Worm (Caenorhabditis elegans) whole organism, L2 larva: Measurements from ENCODE around the gene Y38E10A.9.

Experiments used
- C34F6.9 ChIP-seq: fragments of 150-350 bp; optimal IDR thresholded peaks from 2 replicates; lab custom pipeline; 2014; ENCODE audit warnings: missing biosample characterization, missing genetic modification characterization
- F13H6.1 ChIP-seq: sonication (generic microtip); optimal IDR thresholded peaks from 2 replicates; lab custom pipeline; 2016; ENCODE audit warnings: missing genetic modification characterization, missing compliant biosample characterization
- R02D3.7 ChIP-seq: fragments of 150-350 bp; optimal IDR thresholded peaks from 2 replicates; lab custom pipeline; 2014; ENCODE audit warnings: missing biosample characterization, missing genetic modification characterization
- Y55F3AM.14 ChIP-seq: fragments of 200-800 bp; sonication (Bioruptor generic); optimal IDR thresholded peaks from 2 replicates; lab custom pipeline; 2018; ENCODE audit warnings: mild to moderate bottlenecking, missing genetic modification characterization, missing compliant biosample characterization
- ZK546.5 ChIP-seq: sonication (generic microtip); optimal IDR thresholded peaks from 2 replicates; lab custom pipeline; 2017; ENCODE audit warnings: missing biosample characterization, missing genetic modification characterization
- alr-1 ChIP-seq: fragments of 150-350 bp; optimal IDR thresholded peaks from 2 replicates; lab custom pipeline; 2014; ENCODE audit warnings: missing biosample characterization, missing genetic modification characterization
- aly-2 ChIP-seq: fragments of 150-350 bp; optimal IDR thresholded peaks from 2 replicates; lab custom pipeline; 2014; ENCODE audit warnings: missing biosample characterization, missing genetic modification characterization
- ama-1 ChIP-seq: fragments of 150-350 bp; optimal IDR thresholded peaks from 2 replicates; lab custom pipeline; 2018; ENCODE audit warnings: inconsistent platforms
- ceh-16 ChIP-seq: fragments of 150-350 bp; optimal IDR thresholded peaks from 2 replicates; lab custom pipeline; 2014; ENCODE audit warnings: missing biosample characterization, missing genetic modification characterization
- dmd-4 ChIP-seq: sonication (generic microtip); optimal IDR thresholded peaks from 2 replicates; lab custom pipeline; 2017; ENCODE audit warnings: missing biosample characterization, missing genetic modification characterization
- egl-27 ChIP-seq: sonication (generic microtip); optimal IDR thresholded peaks from 3 replicates; lab custom pipeline; 2017; ENCODE audit warnings: missing biosample characterization, missing genetic modification reagents, missing genetic modification characterization
- elt-1 ChIP-seq: fragments of 150-350 bp; optimal IDR thresholded peaks from 2 replicates; lab custom pipeline; 2014; ENCODE audit warnings: missing biosample characterization, missing genetic modification characterization
- elt-3 ChIP-seq: sonication (generic microtip); optimal IDR thresholded peaks from 2 replicates; lab custom pipeline; 2017; ENCODE audit warnings: missing biosample characterization, missing genetic modification characterization
- gmeb-1 ChIP-seq: fragments of 150-350 bp; optimal IDR thresholded peaks from 2 replicates; lab custom pipeline; 2014; ENCODE audit warnings: missing biosample characterization, missing genetic modification characterization
- lin-11 ChIP-seq: fragments of 150-350 bp; sonication (generic microtip); optimal IDR thresholded peaks from 2 replicates; lab custom pipeline; 2014; ENCODE audit warnings: missing biosample characterization, missing genetic modification characterization, inconsistent platforms, mixed read lengths
- lin-13 ChIP-seq: fragments of 150-350 bp; optimal IDR thresholded peaks from 2 replicates; lab custom pipeline; 2014; ENCODE audit warnings: missing biosample characterization, missing genetic modification reagents, missing genetic modification characterization
- lin-39 ChIP-seq: fragments of 150-350 bp; optimal IDR thresholded peaks from 2 replicates; lab custom pipeline; 2014; ENCODE audit warnings: missing biosample characterization, missing genetic modification reagents, missing genetic modification characterization
- lsy-2 ChIP-seq, 2 experiments: fragments of 150-350 bp in 1 of 2; sonication (generic microtip) in 1 of 2; optimal IDR thresholded peaks; 2 replicates each; lab custom pipeline; 2014 to 2017; ENCODE audit warnings: missing biosample characterization in 2 of 2, missing genetic modification characterization in 2 of 2
- mbf-1 ChIP-seq: sonication (generic microtip); optimal IDR thresholded peaks from 2 replicates; lab custom pipeline; 2017; ENCODE audit warnings: missing biosample characterization, missing genetic modification characterization
- nhr-10 ChIP-seq: sonication (generic microtip); optimal IDR thresholded peaks from 2 replicates; lab custom pipeline; 2017; ENCODE audit warnings: missing biosample characterization, missing genetic modification characterization
- nhr-11 ChIP-seq: fragments of 150-350 bp; optimal IDR thresholded peaks from 2 replicates; lab custom pipeline; 2014; ENCODE audit warnings: missing biosample characterization, missing genetic modification characterization
- nhr-129 ChIP-seq: fragments of 150-350 bp; optimal IDR thresholded peaks from 2 replicates; lab custom pipeline; 2014; ENCODE audit warnings: missing biosample characterization, missing genetic modification characterization
- nhr-21 ChIP-seq: fragments of 150-350 bp; optimal IDR thresholded peaks from 2 replicates; lab custom pipeline; 2014; ENCODE audit warnings: missing biosample characterization, missing genetic modification characterization
- nhr-237 ChIP-seq: fragments of 150-350 bp; optimal IDR thresholded peaks from 2 replicates; lab custom pipeline; 2014; ENCODE audit warnings: missing biosample characterization, missing genetic modification characterization
- nhr-25 ChIP-seq: fragments of 150-350 bp; sonication (generic microtip); optimal IDR thresholded peaks from 3 replicates; lab custom pipeline; 2014; ENCODE audit warnings: missing biosample characterization, missing genetic modification characterization
- nhr-6 ChIP-seq: fragments of 150-350 bp; optimal IDR thresholded peaks from 2 replicates; lab custom pipeline; 2014; ENCODE audit warnings: missing biosample characterization, missing genetic modification characterization
- nhr-77 ChIP-seq: fragments of 150-350 bp; optimal IDR thresholded peaks from 2 replicates; lab custom pipeline; 2014; ENCODE audit warnings: missing biosample characterization, missing genetic modification characterization
- peb-1 ChIP-seq: fragments of 150-350 bp; optimal IDR thresholded peaks from 2 replicates; lab custom pipeline; 2014; ENCODE audit warnings: missing biosample characterization, missing genetic modification characterization
- skn-1 ChIP-seq: sonication (generic microtip); optimal IDR thresholded peaks from 2 replicates; lab custom pipeline; 2017; ENCODE audit warnings: missing biosample characterization, missing genetic modification characterization
- sma-3 ChIP-seq: sonication (generic microtip); optimal IDR thresholded peaks from 2 replicates; lab custom pipeline; 2016; ENCODE audit warnings: missing genetic modification reagents, missing genetic modification characterization, missing compliant biosample characterization
- sma-9 ChIP-seq, 2 experiments: fragments of 150-350 bp in 1 of 2; sonication (generic microtip) in 1 of 2; optimal IDR thresholded peaks; 2 replicates each; lab custom pipeline; 2014 to 2016; ENCODE audit warnings: missing genetic modification characterization in 2 of 2, mild to moderate bottlenecking in 1 of 2, missing biosample characterization in 1 of 2, missing compliant biosample characterization in 1 of 2, missing genetic modification reagents in 1 of 2, moderate library complexity in 1 of 2
- snpc-4 ChIP-seq: fragments of 150-350 bp; optimal IDR thresholded peaks from 2 replicates; lab custom pipeline; 2014; ENCODE audit warnings: missing biosample characterization, missing genetic modification characterization
- unc-39 ChIP-seq: fragments of 150-350 bp; optimal IDR thresholded peaks from 2 replicates; lab custom pipeline; 2014; ENCODE audit warnings: missing biosample characterization, missing genetic modification characterization
- zag-1 ChIP-seq: fragments of 150-350 bp; optimal IDR thresholded peaks from 2 replicates; lab custom pipeline; 2014; ENCODE audit warnings: missing biosample characterization, missing genetic modification characterization
- ztf-1 ChIP-seq: fragments of 200-800 bp; sonication (Bioruptor generic); conservative IDR thresholded peaks from 2 replicates; pipeline ENCODE4 v1.3.6; 2022; ENCODE audit warnings: missing genetic modification characterization, missing compliant biosample characterization
- ztf-11 ChIP-seq: sonication (generic microtip); optimal IDR thresholded peaks from 2 replicates; lab custom pipeline; 2017; ENCODE audit warnings: missing biosample characterization, missing genetic modification characterization
- ztf-4 ChIP-seq: fragments of 150-350 bp; optimal IDR thresholded peaks from 2 replicates; lab custom pipeline; 2014; ENCODE audit warnings: missing biosample characterization, missing genetic modification characterization

Gene Y38E10A.9

ce11 chrII:12626887-12627286 lies 18.1 kb downstream of the Y38E10A.9 start, which contains the start of gene nspe-7:
Gene nspe-7, plus strand, starts transcription at chrII:12627187.
- TF ChIP-seq zag-1 (tag; lab: Kevin White, UChicago) (no peak), peb-1 (no peak)

DNA sequence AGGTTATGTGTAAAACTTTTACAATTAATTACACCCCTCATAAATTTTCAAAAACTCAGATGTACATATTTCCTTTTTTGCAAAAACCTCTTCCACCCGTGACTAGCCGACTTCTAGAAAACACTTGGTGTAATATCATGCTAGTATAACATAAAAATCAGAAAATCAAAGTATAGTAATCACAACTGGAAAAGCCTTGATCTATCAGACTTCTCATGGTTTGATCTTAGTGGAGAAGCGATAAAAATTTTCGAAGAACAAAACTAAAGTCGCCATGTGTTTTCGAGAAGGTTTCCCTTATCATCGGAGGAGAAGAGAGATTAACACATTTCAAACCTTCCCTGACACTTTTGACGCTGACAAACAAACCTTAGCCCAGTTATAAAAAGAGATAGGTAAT lies 19.8 kb downstream of the Y38E10A.9 start, which contains the start of gene nspe-5:
nspe-5 (plus strand) TSS at position 301 of the 400 bp plus-strand sequence.
- TF ChIP-seq sma-9 (GFP tag; optimal IDR thresholded peaks at IDR 0.05; lab: Kevin White, UChicago) (peak; percentile 37), sma-9 (tag; optimal IDR thresholded peaks at IDR 0.05; lab: Kevin White, UChicago) (no peak), Y55F3AM.14 (GFP tag; lab: Kevin White, UChicago) (no peak), nhr-25 (tag; lab: Kevin White, UChicago) (peak; percentile 71), C34F6.9 (tag; lab: Kevin White, UChicago) (no peak)

ce11 chrII:12629387-12629786 lies 20.6 kb downstream of the Y38E10A.9 start, which contains the start of gene Y38E10A.28:
Gene Y38E10A.28, plus strand, starts transcription at chrII:12629687.
- no peak for TF ChIP-seq nhr-237 (tag; lab: Kevin White, UChicago)
- TF ChIP-seq lin-13 (GFP tag; lab: Kevin White, UChicago): no peak
- no peak for TF ChIP-seq unc-39
- TF ChIP-seq ztf-1 (GFP tag; lab: Robert Waterston, UW): no peak
- TF ChIP-seq egl-27: no peak
- no peak for TF ChIP-seq nhr-11 (tag; lab: Kevin White, UChicago)
- TF ChIP-seq elt-1 (tag; lab: Kevin White, UChicago): no peak
- no peak for TF ChIP-seq skn-1
- no peak for TF ChIP-seq nhr-129
- TF ChIP-seq ama-1: no peak
- TF ChIP-seq ZK546.5 (tag; lab: Kevin White, UChicago): no peak
- TF ChIP-seq mbf-1 (tag; lab: Kevin White, UChicago): no peak
- no peak for TF ChIP-seq lsy-2 (tag; optimal IDR thresholded peaks at IDR 0.05; lab: Kevin White, UChicago)
- TF ChIP-seq aly-2: no peak
- no peak for TF ChIP-seq nhr-25 (tag; lab: Kevin White, UChicago)
- TF ChIP-seq, all 48 proteins: peak for 0

- TF ChIP-seq skn-1 (no peak), ztf-11 (tag; lab: Kevin White, UChicago) (no peak), ztf-1 (GFP tag; lab: Robert Waterston, UW) (no peak), nhr-77 (tag; lab: Kevin White, UChicago) (no peak), ama-1 (no peak), ceh-16 (tag; lab: Kevin White, UChicago) (no peak), F13H6.1 (tag; lab: Kevin White, UChicago) (no peak), sma-3 (no peak), nhr-21 (no peak), C34F6.9 (tag; lab: Kevin White, UChicago) (no peak), lin-39 (tag; lab: Kevin White, UChicago) (no peak), ZK546.5 (tag; lab: Kevin White, UChicago) (no peak), nhr-10 (no peak), unc-39 (no peak), snpc-4 (tag; lab: Kevin White, UChicago) (no peak), aly-2 (no peak)
Measured at ce11 chrII:12630888-12631287, 22.1 kb downstream of the Y38E10A.9 start, which contains the start of gene Y38E10A.34. Gene Y38E10A.34, plus strand, starts transcription at chrII:12631188.

DNA sequence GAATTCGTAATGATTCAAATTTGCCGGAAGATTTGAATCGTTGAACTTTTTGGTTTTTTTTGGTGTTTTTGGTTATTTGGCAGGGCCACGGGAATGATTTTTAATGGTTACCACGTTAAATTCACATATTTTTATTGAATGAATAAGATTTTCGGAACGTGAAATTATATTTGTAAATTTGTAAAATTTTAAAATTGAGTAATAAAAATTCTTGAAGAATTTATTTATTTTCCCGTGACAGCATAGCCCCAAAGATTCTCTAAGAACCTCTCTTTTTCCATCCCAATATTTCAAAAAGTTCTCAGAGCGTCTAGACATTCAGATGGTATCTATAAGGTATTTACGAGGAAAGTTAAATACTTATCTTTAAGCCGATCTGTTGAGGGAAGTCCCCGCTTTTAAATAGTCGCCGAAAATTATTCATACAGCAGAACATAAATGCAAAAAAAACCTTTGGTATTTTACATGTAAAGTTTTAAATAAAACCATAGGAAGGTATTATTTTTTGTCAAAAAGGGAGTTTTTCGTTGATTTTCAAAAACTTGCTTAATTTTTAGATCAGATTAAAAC lies 26.1 kb downstream of the Y38E10A.9 start, which contains the start of gene Y38E10A.17:
Y38E10A.17 (minus strand) TSS at position 51 of the 570 bp plus-strand sequence.
- TF ChIP-seq dmd-4 (no peak), sma-9 (GFP tag; optimal IDR thresholded peaks at IDR 0.05; lab: Kevin White, UChicago) (peak; percentile 44), sma-9 (tag; optimal IDR thresholded peaks at IDR 0.05; lab: Kevin White, UChicago) (no peak), elt-3 (tag; lab: Kevin White, UChicago) (no peak)

DNA sequence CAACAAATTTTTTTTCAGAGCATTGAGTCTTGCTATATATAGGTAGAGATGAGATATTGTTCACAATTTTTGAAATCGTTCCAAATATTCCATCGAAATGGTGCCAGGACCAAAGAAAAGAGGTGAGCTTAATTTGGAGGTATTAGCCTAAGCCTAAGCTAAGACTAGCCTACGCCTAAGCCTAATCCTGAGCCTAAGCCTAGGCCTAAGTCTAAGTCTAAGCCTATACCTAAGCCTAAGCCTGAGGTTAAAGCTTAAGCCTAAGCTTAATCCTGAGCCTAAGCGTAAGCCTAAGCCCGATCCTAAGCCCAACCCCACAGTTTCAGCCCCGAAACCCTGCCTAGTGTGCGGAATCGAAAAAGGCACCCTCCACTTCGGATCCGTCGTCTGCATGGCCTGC lies 27.8 kb downstream of the Y38E10A.9 start, which contains the start of gene nhr-234:
nhr-234 (plus strand) TSS at position 77 of the 400 bp plus-strand sequence.
- TF ChIP-seq lin-39 (tag; lab: Kevin White, UChicago): no peak
- no peak for TF ChIP-seq ztf-4 (tag; lab: Kevin White, UChicago)
- no peak for TF ChIP-seq R02D3.7 (tag; lab: Kevin White, UChicago)
- TF ChIP-seq alr-1 (tag; lab: Kevin White, UChicago): no peak
- no peak for TF ChIP-seq ceh-16 (tag; lab: Kevin White, UChicago)
- no peak for TF ChIP-seq nhr-6
- TF ChIP-seq nhr-11 (tag; lab: Kevin White, UChicago): no peak
- no peak for TF ChIP-seq lin-11 (tag; lab: Kevin White, UChicago)
- no peak for TF ChIP-seq nhr-25 (tag; lab: Kevin White, UChicago)
- TF ChIP-seq gmeb-1 (tag; lab: Kevin White, UChicago): no peak
